Fruit fly (Drosophila melanogaster): ENCODE data around the gene dia.

dia gene

dm6 chr2L:20807617-20808509, 49.9 kb downstream of the dia start:
- TF ChIP-seq insv (optimal IDR thresholded peaks at IDR 0.05) (no peak), h (optimal IDR thresholded peaks at IDR 0.05) (no peak), Sin3A (optimal IDR thresholded peaks at IDR 0.05) (no peak), psq (optimal IDR thresholded peaks at IDR 0.05) (no peak), ttk (optimal IDR thresholded peaks at IDR 0.05) (no peak), Myc (optimal IDR thresholded peaks at IDR 0.05) (no peak)

dm6 chr2L:20808510-20809195, 50.7 kb downstream of the dia start:
- no peak for TF ChIP-seq Sin3A (optimal IDR thresholded peaks at IDR 0.05)
- no peak for TF ChIP-seq psq (optimal IDR thresholded peaks at IDR 0.05)
- TF ChIP-seq ttk (optimal IDR thresholded peaks at IDR 0.05) = no peak
- TF ChIP-seq insv (optimal IDR thresholded peaks at IDR 0.05) = no peak
- no peak for TF ChIP-seq h (optimal IDR thresholded peaks at IDR 0.05)
- no peak for TF ChIP-seq Myc (optimal IDR thresholded peaks at IDR 0.05)

DNA sequence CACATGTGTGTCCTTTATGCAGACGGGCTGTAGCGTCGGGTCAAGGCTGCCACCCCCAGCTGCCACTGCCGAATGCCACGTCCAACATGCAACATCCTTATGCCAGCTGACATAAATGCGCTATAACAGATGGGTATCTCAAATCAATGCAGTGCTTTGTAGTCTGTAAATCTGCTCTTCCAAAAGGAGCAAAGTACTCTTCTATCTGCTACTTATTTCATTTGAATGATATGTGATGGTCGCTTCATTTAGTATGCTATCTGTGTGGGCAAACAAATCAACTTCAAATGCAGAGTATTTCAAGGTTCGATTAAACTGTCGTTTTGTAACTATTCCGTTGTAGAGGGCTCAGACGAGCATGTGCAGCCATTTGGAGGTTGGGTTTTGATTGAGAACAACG, 51.3 kb downstream of the dia start:
- TF ChIP-seq psq (optimal IDR thresholded peaks at IDR 0.05) (no peak), h (optimal IDR thresholded peaks at IDR 0.05) (no peak), Sin3A (optimal IDR thresholded peaks at IDR 0.05) (no peak), insv (optimal IDR thresholded peaks at IDR 0.05) (no peak), ttk (optimal IDR thresholded peaks at IDR 0.05) (no peak), Myc (optimal IDR thresholded peaks at IDR 0.05) (no peak)

- TF ChIP-seq psq (optimal IDR thresholded peaks at IDR 0.05) = no peak
- TF ChIP-seq h (optimal IDR thresholded peaks at IDR 0.05) = no peak
- TF ChIP-seq Myc (optimal IDR thresholded peaks at IDR 0.05) = no peak
- no peak for TF ChIP-seq insv (optimal IDR thresholded peaks at IDR 0.05)
- no peak for TF ChIP-seq Sin3A (optimal IDR thresholded peaks at IDR 0.05)
Observed at dm6 chr2L:20811039-20811652, 53.2 kb downstream of the dia start.

DNA sequence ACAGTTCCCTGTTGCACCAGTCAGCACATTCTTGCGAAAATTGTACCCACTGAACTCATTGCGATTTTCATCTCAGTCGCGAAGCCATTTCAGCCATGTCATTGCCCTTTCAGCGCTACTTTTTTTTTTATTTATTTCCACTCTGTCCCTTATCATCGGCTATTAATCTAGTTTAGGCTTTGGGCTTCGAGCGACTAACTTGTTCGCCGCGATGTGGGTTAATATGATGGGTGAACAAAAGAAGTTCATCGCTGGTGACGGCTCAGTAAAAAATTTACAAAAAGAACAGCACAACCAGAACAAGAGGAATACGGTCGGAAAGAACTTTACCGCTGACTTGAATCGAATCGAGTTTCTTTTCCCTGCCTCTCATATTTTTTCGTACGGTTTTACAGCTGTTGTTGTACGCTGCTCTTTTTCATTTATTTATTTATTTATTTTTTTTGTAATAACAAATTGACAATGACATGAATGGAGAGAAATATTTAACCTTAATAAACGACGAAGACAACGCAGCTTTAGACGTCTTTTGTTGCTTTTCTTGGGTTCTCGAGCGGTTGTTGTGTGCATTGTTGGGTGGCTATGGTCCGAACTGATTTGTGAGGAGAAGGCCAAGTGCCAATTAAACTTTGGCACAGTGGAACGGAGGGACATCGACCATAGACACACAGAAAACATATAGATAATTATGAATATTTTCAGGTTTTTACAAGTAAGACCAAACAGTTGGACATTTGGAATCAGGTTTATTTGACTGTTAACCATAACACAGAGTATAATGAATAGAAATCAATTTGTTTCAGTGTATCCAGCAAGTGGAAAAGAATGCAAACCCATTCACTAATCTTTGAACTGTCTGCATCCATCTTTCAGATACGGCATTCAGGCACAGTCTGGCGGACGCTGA, 54.6 kb downstream of the dia start:
- no peak for TF ChIP-seq insv (optimal IDR thresholded peaks at IDR 0.05)
- TF ChIP-seq h (optimal IDR thresholded peaks at IDR 0.05) = no peak
- TF ChIP-seq Sin3A (optimal IDR thresholded peaks at IDR 0.05) = no peak
- TF ChIP-seq Myc (optimal IDR thresholded peaks at IDR 0.05) = no peak
- no peak for TF ChIP-seq ttk (optimal IDR thresholded peaks at IDR 0.05)
- TF ChIP-seq psq (optimal IDR thresholded peaks at IDR 0.05) = no peak

- TF ChIP-seq Sin3A (optimal IDR thresholded peaks at IDR 0.05) = no peak
- TF ChIP-seq insv (optimal IDR thresholded peaks at IDR 0.05) = no peak
- TF ChIP-seq Myc (optimal IDR thresholded peaks at IDR 0.05) = no peak
- TF ChIP-seq h (optimal IDR thresholded peaks at IDR 0.05) = no peak
- TF ChIP-seq ttk (optimal IDR thresholded peaks at IDR 0.05) = no peak
- TF ChIP-seq psq (optimal IDR thresholded peaks at IDR 0.05) = no peak
Observed at dm6 chr2L:20816140-20816539, 58.2 kb downstream of the dia start, which contains the start of gene CG33322. Gene CG33322, minus strand, starts transcription at chr2L:20816240.

DNA sequence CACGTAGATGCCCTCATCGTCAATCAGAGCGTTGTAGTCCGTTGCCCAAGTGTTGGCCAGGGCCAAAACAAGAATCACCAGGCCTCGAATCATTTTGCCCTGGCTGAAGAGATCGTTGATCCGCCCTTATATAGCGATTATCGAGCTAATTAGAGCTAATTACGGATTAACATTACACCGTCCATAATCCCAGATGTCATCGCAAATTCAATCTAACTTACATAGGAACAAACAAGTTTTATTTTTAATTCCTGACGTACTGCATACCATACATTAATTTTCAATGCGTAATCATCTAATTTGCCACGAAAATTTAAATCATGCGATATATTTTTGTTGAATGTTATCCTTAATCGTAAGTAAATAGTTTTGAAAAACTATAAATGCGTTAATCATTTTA, 59.2 kb downstream of the dia start, which contains the start of gene CheB38b:
Gene CheB38b, minus strand, starts transcription at position 101 of the 400 bp plus-strand sequence.
- TF ChIP-seq ttk (optimal IDR thresholded peaks at IDR 0.05) (no peak), Sin3A (optimal IDR thresholded peaks at IDR 0.05) (no peak), insv (optimal IDR thresholded peaks at IDR 0.05) (no peak), h (optimal IDR thresholded peaks at IDR 0.05) (no peak), psq (optimal IDR thresholded peaks at IDR 0.05) (no peak), Myc (optimal IDR thresholded peaks at IDR 0.05) (no peak)

Data from Kc167 (cell line).